Fruit fly (Drosophila melanogaster) whole organism, embryonic: Measurements from ENCODE around the gene mtsh.
A peak's percentile ranks its signal among the peaks of the same experiment; 100 is the strongest.

ENCODE experiments used
- Aef1 ChIP-seq: fragments of 200-800 bp; sonication (Bioruptor generic); IDR thresholded peaks from 3 replicates; pipeline ENCODE4 v1.3.6; 2022; ENCODE audit warnings: missing biosample characterization, missing genetic modification characterization
- Atf6 ChIP-seq: fragments of 200-800 bp; sonication (Bioruptor generic); IDR thresholded peaks from 2 replicates; pipeline ENCODE4 v1.3.6; 2022; ENCODE audit warnings: missing biosample characterization, missing genetic modification characterization
- CG10209 ChIP-seq: fragments of 200-800 bp; sonication (Bioruptor generic); optimal IDR thresholded peaks from 3 replicates; lab custom pipeline; 2017; ENCODE audit warnings: missing biosample characterization, mild to moderate bottlenecking, missing genetic modification characterization, missing genetic modification reagents
- CG10654 ChIP-seq: fragments of 200-800 bp; sonication (Bioruptor generic); optimal IDR thresholded peaks from 2 replicates; lab custom pipeline; 2016; ENCODE audit warnings: missing biosample characterization, missing genetic modification characterization
- CG11723 ChIP-seq: fragments of 200-800 bp; sonication (Bioruptor generic); optimal IDR thresholded peaks from 2 replicates; lab custom pipeline; 2017; ENCODE audit warnings: missing biosample characterization, mild to moderate bottlenecking, missing genetic modification characterization
- CG12236 ChIP-seq: fragments of 200-800 bp; sonication (Bioruptor generic); optimal IDR thresholded peaks from 2 replicates; lab custom pipeline; 2016; ENCODE audit warnings: missing biosample characterization, missing genetic modification characterization
- CG13123 ChIP-seq: fragments of 200-800 bp; sonication (Bioruptor generic); optimal IDR thresholded peaks from 2 replicates; lab custom pipeline; 2016; ENCODE audit warnings: missing biosample characterization, missing genetic modification characterization
- CG15514 ChIP-seq: fragments of 200-800 bp; sonication (Bioruptor generic); optimal IDR thresholded peaks from 3 replicates; lab custom pipeline; 2017; ENCODE audit warnings: missing biosample characterization, missing genetic modification characterization, mild to moderate bottlenecking, moderate library complexity, missing genetic modification reagents
- CG2889 ChIP-seq: fragments of 200-800 bp; sonication (Bioruptor generic); IDR thresholded peaks from 3 replicates; pipeline ENCODE4 v1.3.6; 2022; ENCODE audit warnings: missing biosample characterization, missing genetic modification characterization
- CG31224 ChIP-seq: fragments of 200-800 bp; sonication (Bioruptor generic); IDR thresholded peaks from 2 replicates; pipeline ENCODE4 v1.3.6; 2022; ENCODE audit warnings: missing biosample characterization, missing genetic modification characterization
- CG3281 ChIP-seq: fragments of 200-800 bp; sonication (Bioruptor generic); optimal IDR thresholded peaks from 3 replicates; lab custom pipeline; 2017; ENCODE audit warnings: missing biosample characterization, mild to moderate bottlenecking, missing genetic modification characterization
- CG3407 ChIP-seq: fragments of 200-800 bp; sonication (Bioruptor generic); optimal IDR thresholded peaks from 2 replicates; lab custom pipeline; 2018; ENCODE audit warnings: missing biosample characterization, mild to moderate bottlenecking, missing genetic modification characterization
- CG4404 ChIP-seq: fragments of 200-800 bp; sonication (Bioruptor generic); IDR thresholded peaks from 2 replicates; pipeline ENCODE4 v1.3.6; 2022; ENCODE audit warnings: missing biosample characterization, missing genetic modification characterization
- CG4820 ChIP-seq: fragments of 200-800 bp; sonication (Bioruptor generic); optimal IDR thresholded peaks from 3 replicates; lab custom pipeline; 2016; ENCODE audit warnings: missing biosample characterization, missing genetic modification characterization
- CG6175 ChIP-seq: fragments of 200-800 bp; sonication (Bioruptor generic); IDR thresholded peaks from 3 replicates; pipeline ENCODE4 v1.3.6; 2022; ENCODE audit warnings: missing biosample characterization, missing genetic modification characterization
- CG7987 ChIP-seq: fragments of 200-800 bp; sonication (Bioruptor generic); optimal IDR thresholded peaks from 2 replicates; lab custom pipeline; 2018; ENCODE audit warnings: missing biosample characterization, mild to moderate bottlenecking, missing genetic modification characterization, moderate library complexity
- Ets97D ChIP-seq: fragments of 200-800 bp; sonication (Bioruptor generic); optimal IDR thresholded peaks from 3 replicates; lab custom pipeline; 2016; ENCODE audit warnings: missing biosample characterization, missing genetic modification characterization
- GATAe ChIP-seq: fragments of 200-800 bp; sonication (Bioruptor generic); conservative IDR thresholded peaks from 2 replicates; pipeline ENCODE4 v1.3.6; 2022; ENCODE audit warnings: missing biosample characterization, missing genetic modification characterization
- Hey ChIP-seq: fragments of 200-800 bp; sonication (Bioruptor generic); optimal IDR thresholded peaks from 3 replicates; lab custom pipeline; 2018; ENCODE audit warnings: missing biosample characterization, mild to moderate bottlenecking, missing genetic modification characterization
- Hmr ChIP-seq: fragments of 200-800 bp; sonication (Bioruptor generic); optimal IDR thresholded peaks from 3 replicates; lab custom pipeline; 2017; ENCODE audit warnings: mild to moderate bottlenecking, missing biosample characterization, missing genetic modification reagents, missing genetic modification characterization
- Kr ChIP-seq: fragments of 200-800 bp; sonication (Bioruptor generic); optimal IDR thresholded peaks from 2 replicates; lab custom pipeline; 2017; ENCODE audit warnings: missing biosample characterization, mild to moderate bottlenecking, missing genetic modification characterization
- Lim3 ChIP-seq: fragments of 200-800 bp; sonication (Bioruptor generic); IDR thresholded peaks from 2 replicates; pipeline ENCODE4 v1.3.6; 2022; ENCODE audit warnings: missing biosample characterization, missing genetic modification characterization
- NC2α ChIP-seq: fragments of 200-800 bp; sonication (Bioruptor generic); optimal IDR thresholded peaks from 2 replicates; lab custom pipeline; 2016; ENCODE audit warnings: missing biosample characterization, missing genetic modification characterization
- Six4 ChIP-seq: fragments of 200-800 bp; sonication (Bioruptor generic); optimal IDR thresholded peaks from 2 replicates; lab custom pipeline; 2016; ENCODE audit warnings: missing biosample characterization, missing genetic modification characterization
- Sox100B ChIP-seq: fragments of 200-800 bp; sonication (Bioruptor generic); optimal IDR thresholded peaks from 3 replicates; lab custom pipeline; 2018; ENCODE audit warnings: missing biosample characterization, mild to moderate bottlenecking, missing genetic modification characterization
- Ssrp ChIP-seq: fragments of 200-800 bp; sonication (Bioruptor generic); optimal IDR thresholded peaks from 2 replicates; lab custom pipeline; 2018; ENCODE audit warnings: missing biosample characterization, mild to moderate bottlenecking, missing genetic modification characterization, moderate library complexity
- Xrp1 ChIP-seq: fragments of 200-800 bp; sonication (Bioruptor generic); IDR thresholded peaks from 2 replicates; pipeline ENCODE4 v1.3.6; 2022; ENCODE audit warnings: missing biosample characterization, missing genetic modification characterization
- btn ChIP-seq: fragments of 200-800 bp; sonication (Bioruptor generic); optimal IDR thresholded peaks from 2 replicates; lab custom pipeline; 2016; ENCODE audit warnings: missing biosample characterization, missing genetic modification characterization
- cad ChIP-seq: fragments of >200 bp; optimal IDR thresholded peaks from 2 replicates; lab custom pipeline; 2017; ENCODE audit warnings: missing biosample characterization, missing genetic modification characterization
- chinmo ChIP-seq: fragments of 200-800 bp; sonication (Bioruptor generic); IDR thresholded peaks from 4 replicates; pipeline ENCODE4 v1.3.6; 2022; ENCODE audit warnings: missing biosample characterization, missing genetic modification characterization; ENCODE audit not compliant: partially characterized antibody
- cwo ChIP-seq: fragments of 200-800 bp; sonication (Bioruptor generic); optimal IDR thresholded peaks from 3 replicates; lab custom pipeline; 2017; ENCODE audit warnings: missing biosample characterization, missing genetic modification characterization, mild to moderate bottlenecking, moderate library complexity, missing genetic modification reagents
- fd96Cb ChIP-seq: fragments of 200-800 bp; sonication (Bioruptor generic); optimal IDR thresholded peaks from 2 replicates; lab custom pipeline; 2018; ENCODE audit warnings: missing biosample characterization, mild to moderate bottlenecking, missing genetic modification characterization, moderate library complexity
- gcm2 ChIP-seq: fragments of 200-800 bp; sonication (Bioruptor generic); optimal IDR thresholded peaks from 2 replicates; lab custom pipeline; 2016; ENCODE audit warnings: missing biosample characterization, missing genetic modification characterization
- grau ChIP-seq: fragments of 200-800 bp; optimal IDR thresholded peaks from 3 replicates; lab custom pipeline; 2019; ENCODE audit warnings: missing biosample characterization, mild to moderate bottlenecking, missing genetic modification characterization, moderate library complexity
- gsb-n ChIP-seq: fragments of 200-800 bp; sonication (Bioruptor generic); optimal IDR thresholded peaks from 3 replicates; lab custom pipeline; 2018; ENCODE audit warnings: missing biosample characterization, mild to moderate bottlenecking, missing genetic modification characterization
- ham ChIP-seq: fragments of 200-800 bp; sonication (Bioruptor generic); IDR thresholded peaks from 2 replicates; pipeline ENCODE4 v1.3.6; 2022; ENCODE audit warnings: missing biosample characterization, missing genetic modification characterization
- hth ChIP-seq: fragments of >200 bp; optimal IDR thresholded peaks from 2 replicates; lab custom pipeline; 2017; ENCODE audit warnings: inconsistent platforms
- kni ChIP-seq: fragments of 200-800 bp; sonication (Bioruptor generic); optimal IDR thresholded peaks from 3 replicates; lab custom pipeline; 2017; ENCODE audit warnings: mild to moderate bottlenecking, missing biosample characterization, missing genetic modification reagents, missing genetic modification characterization
- mirr ChIP-seq: fragments of 200-800 bp; sonication (Bioruptor generic); optimal IDR thresholded peaks from 3 replicates; lab custom pipeline; 2018; ENCODE audit warnings: missing biosample characterization, mild to moderate bottlenecking, missing genetic modification characterization
- nerfin-2 ChIP-seq: fragments of 200-800 bp; sonication (Bioruptor generic); IDR thresholded peaks from 2 replicates; pipeline ENCODE4 v1.3.6; 2022; ENCODE audit warnings: missing biosample characterization, missing genetic modification characterization; ENCODE audit not compliant: partially characterized antibody
- odd ChIP-seq: fragments of 200-800 bp; sonication (Bioruptor generic); optimal IDR thresholded peaks from 2 replicates; lab custom pipeline; 2017; ENCODE audit warnings: missing biosample characterization, mild to moderate bottlenecking, missing genetic modification characterization
- pho ChIP-seq: fragments of 200-800 bp; sonication (Bioruptor generic); optimal IDR thresholded peaks from 2 replicates; lab custom pipeline; 2016; ENCODE audit warnings: missing biosample characterization, missing genetic modification characterization
- phol ChIP-seq: fragments of 200-800 bp; sonication (Bioruptor generic); optimal IDR thresholded peaks from 3 replicates; lab custom pipeline; 2018; ENCODE audit warnings: missing biosample characterization, mild to moderate bottlenecking, missing genetic modification characterization, moderate library complexity
- pum ChIP-seq: fragments of 200-800 bp; sonication (Bioruptor generic); optimal IDR thresholded peaks from 2 replicates; lab custom pipeline; 2016; ENCODE audit warnings: missing biosample characterization, missing genetic modification characterization
- sc ChIP-seq, 3 experiments: fragments of >200 bp in 2 of 3; fragments of 200-800 bp in 1 of 3; sonication (Bioruptor generic) in 1 of 3; optimal IDR thresholded peaks; 2 replicates in 2 of 3; 3 replicates in 1 of 3; lab custom pipeline; 2017; ENCODE audit warnings: mild to moderate bottlenecking in 1 of 3, missing biosample characterization in 1 of 3, missing genetic modification characterization in 1 of 3, missing genetic modification reagents in 1 of 3
- sd ChIP-seq: fragments of 200-800 bp; sonication (Bioruptor generic); optimal IDR thresholded peaks from 3 replicates; lab custom pipeline; 2018; ENCODE audit warnings: missing biosample characterization, mild to moderate bottlenecking, missing genetic modification characterization, moderate library complexity
- slou ChIP-seq: fragments of 200-800 bp; sonication (Bioruptor generic); optimal IDR thresholded peaks from 3 replicates; lab custom pipeline; 2016; ENCODE audit warnings: missing biosample characterization, missing genetic modification characterization
- ssp ChIP-seq: fragments of 200-800 bp; sonication (Bioruptor generic); IDR thresholded peaks from 2 replicates; pipeline ENCODE4 v1.3.6; 2022; ENCODE audit warnings: missing biosample characterization, missing genetic modification characterization
- stwl ChIP-seq: fragments of 200-800 bp; sonication (Bioruptor generic); optimal IDR thresholded peaks from 3 replicates; lab custom pipeline; 2018; ENCODE audit warnings: missing biosample characterization, mild to moderate bottlenecking, missing genetic modification characterization, moderate library complexity
- zen ChIP-seq: fragments of 200-800 bp; sonication (Bioruptor generic); optimal IDR thresholded peaks from 3 replicates; lab custom pipeline; 2018; ENCODE audit warnings: missing biosample characterization, mild to moderate bottlenecking, missing genetic modification characterization, moderate library complexity

Gene mtsh

DNA sequence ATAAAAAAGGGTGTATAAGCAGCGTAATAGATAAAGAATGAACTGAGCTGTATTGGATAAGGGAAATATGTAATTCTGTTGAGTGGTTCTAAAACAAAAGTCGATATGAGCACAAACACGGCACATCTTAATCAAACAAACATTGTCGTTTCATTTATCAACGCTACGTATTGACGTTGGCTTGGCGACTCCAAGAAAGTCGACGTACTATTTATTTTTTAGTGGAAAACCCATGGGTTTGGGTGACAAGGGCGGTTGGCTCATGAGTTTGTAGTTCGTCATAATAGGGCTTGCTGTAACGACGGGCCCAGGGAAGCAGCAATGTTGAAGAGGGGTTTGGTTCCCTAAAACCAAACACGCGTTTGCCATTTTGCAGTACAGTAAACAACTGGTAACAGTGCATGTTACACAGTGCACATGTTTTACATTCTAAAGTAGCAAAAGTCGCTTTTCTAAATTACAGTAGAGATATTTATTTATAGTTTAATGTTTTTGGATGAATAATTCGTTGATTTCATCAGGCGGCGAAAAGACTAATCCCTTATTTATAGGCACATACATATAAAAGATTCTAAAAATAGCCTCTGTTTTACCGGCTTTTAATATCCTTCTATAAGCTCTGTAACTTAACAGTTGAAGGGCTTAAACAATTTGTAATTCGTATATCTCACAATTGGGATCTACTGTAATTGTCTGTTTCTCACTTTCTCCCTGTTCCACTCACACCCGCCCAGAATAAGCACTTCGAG, 41.7 kb upstream of the mtsh start (continued):
- TF ChIP-seq CG2889 (GFP tag; lab: Robert Waterston, UW) (no peak), Lim3 (GFP tag; lab: Robert Waterston, UW) (no peak), CG11723 (GFP tag; lab: Kevin White, UChicago) (no peak), CG12236 (no peak), CG3407 (GFP tag; lab: Kevin White, UChicago) (no peak), hth (no peak), Xrp1 (no peak), CG10209 (GFP tag; lab: Kevin White, UChicago) (peak; percentile 16), gcm2 (no peak), gsb-n (no peak), Six4 (GFP tag; lab: Kevin White, UChicago) (no peak), GATAe (no peak), Aef1 (GFP tag; lab: Robert Waterston, UW) (no peak), CG31224 (GFP tag; lab: Robert Waterston, UW) (peak; percentile 46; the same call in 1 of the 2 replicates), CG4820 (GFP tag; lab: Kevin White, UChicago) (no peak), CG13123 (GFP tag; lab: Kevin White, UChicago) (no peak), CG15514 (no peak), pho (GFP tag; lab: Kevin White, UChicago) (peak; percentile 15), ssp (GFP tag; lab: Robert Waterston, UW) (no peak), CG6175 (GFP tag; lab: Robert Waterston, UW) (no peak), CG7987 (peak; percentile 2), chinmo (GFP tag; lab: Robert Waterston, UW) (no peak), cwo (GFP tag; lab: Kevin White, UChicago) (no peak), Hmr (GFP tag; lab: Kevin White, UChicago) (peak; percentile 43), cad (GFP tag; lab: Kevin White, UChicago) (no peak), sc (optimal IDR thresholded peaks at IDR 0.05; lab: Kevin White, UChicago) (no peak), sc (GFP tag; optimal IDR thresholded peaks at IDR 0.05; lab: Kevin White, UChicago) (no peak), ham (GFP tag; lab: Robert Waterston, UW) (no peak), CG3281 (GFP tag; lab: Kevin White, UChicago) (peak; percentile 39), zen (no peak), Atf6 (no peak), NC2α (no peak), odd (GFP tag; lab: Kevin White, UChicago) (no peak), grau (tag; lab: Kevin White, UChicago) (peak; percentile 87), nerfin-2 (no peak), phol (peak; percentile 40), fd96Cb (tag; lab: Kevin White, UChicago) (peak; percentile 27), pum (no peak), stwl (tag; lab: Kevin White, UChicago) (no peak), sd (no peak), Sox100B (peak; percentile 10), btn (GFP tag; lab: Kevin White, UChicago) (no peak), slou (GFP tag; lab: Kevin White, UChicago) (no peak), CG10654 (no peak), Ssrp (peak; percentile 17), Kr (no peak), CG4404 (GFP tag; lab: Robert Waterston, UW) (no peak), mirr (GFP tag; lab: Kevin White, UChicago) (no peak), Hey (no peak), Ets97D (GFP tag; lab: Kevin White, UChicago) (peak; percentile 19), kni (GFP tag; lab: Kevin White, UChicago) (peak; percentile 46)
